Worm (Caenorhabditis elegans): ENCODE data around the gene fbxa-47.
"Not testable (repeated sequence)": the region's sequence is repeated elsewhere in the genome, so short reads cannot be mapped to it uniquely, and the experiment has no call there.

Gene fbxa-47

DNA sequence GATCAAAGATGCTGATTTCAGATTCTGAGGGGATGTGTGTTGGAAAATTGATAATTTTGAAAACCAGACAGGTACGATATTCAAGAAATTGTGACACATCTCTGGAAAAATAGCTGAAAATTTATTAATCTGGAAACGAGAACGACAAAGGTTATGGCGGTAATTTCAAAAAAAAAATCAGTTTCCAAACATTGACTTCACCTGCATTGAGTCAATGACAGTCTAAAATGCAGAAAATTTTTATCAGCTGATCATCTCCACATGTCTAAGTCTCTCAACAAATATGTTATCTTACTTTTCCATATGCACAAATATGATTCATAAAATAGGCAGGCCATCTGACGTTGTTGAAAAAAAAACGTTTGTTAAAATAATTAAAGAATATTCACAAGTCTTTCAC lies 39.8 kb upstream of the fbxa-47 start, which contains the start of gene fbxa-48:
TSS of gene fbxa-48 (minus strand) at position 101 of the 400 bp plus-strand sequence.
- TF ChIP-seq odd-2 (tag; optimal IDR thresholded peaks at IDR 0.05), result no peak
- no peak for TF ChIP-seq ceh-45 (GFP tag; IDR thresholded peaks at IDR 0.05)
- no peak for TF ChIP-seq ceh-48 (tag; optimal IDR thresholded peaks at IDR 0.05)
- no peak for TF ChIP-seq ceh-18 (tag; optimal IDR thresholded peaks at IDR 0.05)
- no peak for TF ChIP-seq ceh-30 (tag; optimal IDR thresholded peaks at IDR 0.05)
- no peak for TF ChIP-seq ahr-1 (tag; optimal IDR thresholded peaks at IDR 0.05)
- no peak for TF ChIP-seq ceh-34 (tag; optimal IDR thresholded peaks at IDR 0.05)
- no peak for TF ChIP-seq hlh-13 (GFP tag; optimal IDR thresholded peaks at IDR 0.05)
- TF ChIP-seq gmeb-2 (tag; optimal IDR thresholded peaks at IDR 0.05), result no peak
- no peak for TF ChIP-seq rnt-1 (tag; optimal IDR thresholded peaks at IDR 0.05)
- TF ChIP-seq hlh-30 (tag; optimal IDR thresholded peaks at IDR 0.05; ENCODE audit: insufficient read depth), result no peak
- no peak for TF ChIP-seq Y22D7AL.16 (tag; optimal IDR thresholded peaks at IDR 0.05)
- no peak for TF ChIP-seq nhr-11 (tag; optimal IDR thresholded peaks at IDR 0.05)
- no peak for TF ChIP-seq madf-2 (tag; optimal IDR thresholded peaks at IDR 0.05)
- TF ChIP-seq ttx-3 (tag; optimal IDR thresholded peaks at IDR 0.05), result no peak
- TF ChIP-seq ceh-22 (tag; optimal IDR thresholded peaks at IDR 0.05), result no peak
- no peak for TF ChIP-seq unc-86 (tag; optimal IDR thresholded peaks at IDR 0.05)
- no peak for TF ChIP-seq ets-4 (tag; optimal IDR thresholded peaks at IDR 0.05)
- TF ChIP-seq lim-6 (tag; optimal IDR thresholded peaks at IDR 0.05), result no peak

DNA sequence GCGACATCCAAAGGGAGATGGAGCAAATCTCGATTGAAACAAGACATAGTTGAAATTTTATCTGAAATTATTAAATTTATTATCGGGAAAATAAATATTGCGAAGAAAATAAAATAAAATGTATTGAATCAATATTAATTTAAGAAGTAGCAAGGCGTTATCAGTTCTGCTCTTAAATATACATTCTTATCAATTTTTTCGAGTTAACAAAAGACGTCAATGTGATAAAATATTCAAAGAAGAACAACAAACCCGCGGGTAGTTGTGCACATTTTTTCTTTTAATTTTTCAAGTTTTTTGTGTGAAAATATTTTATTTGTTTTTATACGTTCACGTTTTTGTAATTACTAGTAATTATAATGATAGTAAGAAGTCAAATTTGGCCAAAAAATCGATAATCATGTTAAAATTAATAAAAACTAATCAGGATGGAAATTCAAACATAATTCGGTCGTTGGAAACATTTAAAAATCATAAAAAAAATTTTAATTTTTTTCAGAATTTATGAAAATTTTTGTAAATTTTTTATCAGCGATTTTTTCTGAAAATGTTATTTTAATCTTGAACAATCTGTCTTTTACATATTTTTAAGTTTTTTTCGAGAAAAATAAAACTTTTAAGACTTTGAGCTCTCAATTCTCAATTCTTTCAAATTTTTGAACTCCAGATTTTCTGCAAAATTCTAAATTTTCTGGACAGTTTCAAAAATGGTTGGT lies 33.9 kb upstream of the fbxa-47 start, which contains the start of gene fbxa-9:
TSS of gene fbxa-9 (plus strand) at position 666 of the 716 bp plus-strand sequence.
- TF ChIP-seq ceh-9 (tag; optimal IDR thresholded peaks at IDR 0.05) (no peak), hlh-30 (tag; optimal IDR thresholded peaks at IDR 0.05; ENCODE audit: insufficient read depth) (no peak), elt-2 (tag; optimal IDR thresholded peaks at IDR 0.05) (peak; percentile 79)

DNA sequence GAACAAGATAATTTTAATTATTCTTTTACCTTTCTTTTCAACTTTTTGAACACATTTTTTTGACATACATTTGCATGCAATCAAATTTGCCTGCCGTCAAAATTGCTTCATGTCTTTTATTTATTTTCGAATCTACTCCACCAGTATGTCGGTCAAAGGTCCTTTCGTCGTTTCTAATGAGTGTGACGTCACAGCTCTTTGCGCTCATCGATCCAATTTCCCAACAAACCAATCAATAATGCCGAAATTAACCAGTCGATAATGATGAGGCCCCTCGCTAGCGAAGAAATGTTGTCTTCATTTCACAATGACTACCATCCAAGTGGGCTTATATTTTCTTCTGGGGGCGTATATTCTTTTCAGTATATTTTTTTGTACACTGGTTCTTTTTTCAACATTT lies 30.7 kb upstream of the fbxa-47 start, which contains the start of gene Y54F10BM.6:
TSS of gene Y54F10BM.6 (plus strand) at position 301 of the 400 bp plus-strand sequence.
- TF ChIP-seq K09A11.1 (tag; optimal IDR thresholded peaks at IDR 0.05; ENCODE audit: insufficient read depth), result no peak
- TF ChIP-seq ceh-2 (tag; optimal IDR thresholded peaks at IDR 0.05), result no peak
- no peak for TF ChIP-seq pha-2 (tag; optimal IDR thresholded peaks at IDR 0.05)
- TF ChIP-seq ceh-24 (tag; optimal IDR thresholded peaks at IDR 0.05), result no peak
- no peak for TF ChIP-seq ceh-19 (GFP tag; optimal IDR thresholded peaks at IDR 0.05)
- no peak for TF ChIP-seq unc-55 (GFP tag; optimal IDR thresholded peaks at IDR 0.05)
- no peak for TF ChIP-seq npax-4 (tag; optimal IDR thresholded peaks at IDR 0.05)
- TF ChIP-seq pag-3 (tag; optimal IDR thresholded peaks at IDR 0.05; ENCODE audit: borderline replicate concordance), result no peak
- TF ChIP-seq madf-2 (tag; optimal IDR thresholded peaks at IDR 0.05), result no peak
- no peak for TF ChIP-seq unc-42 (tag; optimal IDR thresholded peaks at IDR 0.05)
- no peak for TF ChIP-seq sdc-2 (tag; optimal IDR thresholded peaks at IDR 0.05)
- TF ChIP-seq mec-3 (tag; optimal IDR thresholded peaks at IDR 0.05; ENCODE audit: borderline replicate concordance), result no peak
- TF ChIP-seq ama-1 (optimal IDR thresholded peaks at IDR 0.05), result no peak
- TF ChIP-seq F13H6.1 (tag; optimal IDR thresholded peaks at IDR 0.05), result no peak
- TF ChIP-seq elt-4 (tag; optimal IDR thresholded peaks at IDR 0.05), result no peak
- TF ChIP-seq ceh-22 (tag; optimal IDR thresholded peaks at IDR 0.05), result no peak

DNA sequence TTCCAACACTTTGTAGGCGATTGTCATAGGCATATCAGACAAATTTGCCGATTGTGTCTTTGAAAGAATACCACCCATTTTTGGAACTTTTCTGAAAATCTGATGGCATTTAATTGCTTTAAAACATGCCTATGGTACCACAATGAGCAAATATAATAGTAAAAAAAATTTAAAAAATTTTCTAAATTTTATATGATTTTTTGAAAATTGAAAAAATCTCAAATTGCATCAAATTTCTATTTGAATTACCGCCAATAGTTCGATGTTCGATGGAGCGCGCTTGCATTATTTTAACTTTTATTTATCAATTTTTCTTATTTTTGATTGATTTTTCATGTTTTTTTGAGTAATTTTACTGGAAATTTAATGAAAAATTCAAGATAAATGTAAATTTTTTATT lies 29.1 kb upstream of the fbxa-47 start, which contains the start of gene fbxa-42:
TSS of gene fbxa-42 (minus strand) at position 101 of the 400 bp plus-strand sequence.
- not testable (repeated sequence) for TF ChIP-seq K09A11.1 (tag; optimal IDR thresholded peaks at IDR 0.05; ENCODE audit: insufficient read depth); dmd-4 (tag; optimal IDR thresholded peaks at IDR 0.05; ENCODE audit: borderline replicate concordance); gmeb-2 (tag; optimal IDR thresholded peaks at IDR 0.05)

All from whole organism, late embryonic.